Fruit fly (Drosophila melanogaster) whole organism, adult: Measurements from ENCODE around the gene CG13607.

Experiments used
- CG11617 ChIP-seq: fragments of 200-800 bp; sonication (Bioruptor generic); optimal IDR thresholded peaks from 2 replicates; lab custom pipeline; 2017; ENCODE audit warnings: mild to moderate bottlenecking, missing biosample characterization, missing genetic modification reagents, missing genetic modification characterization
- CG12768 ChIP-seq: fragments of 200-800 bp; sonication (Bioruptor generic); optimal IDR thresholded peaks from 2 replicates; lab custom pipeline; 2017; ENCODE audit warnings: missing biosample characterization, missing genetic modification characterization, mild to moderate bottlenecking, moderate library complexity, missing genetic modification reagents
- CG14711 ChIP-seq: fragments of 200-800 bp; sonication (Bioruptor generic); optimal IDR thresholded peaks from 2 replicates; lab custom pipeline; 2018; ENCODE audit warnings: missing biosample characterization, mild to moderate bottlenecking, missing genetic modification characterization, moderate library complexity
- CG1620 ChIP-seq: fragments of 200-800 bp; sonication (Bioruptor generic); optimal IDR thresholded peaks from 2 replicates; lab custom pipeline; 2016; ENCODE audit warnings: missing biosample characterization, missing genetic modification characterization
- CG33017 ChIP-seq: fragments of 200-800 bp; sonication (Bioruptor generic); optimal IDR thresholded peaks from 2 replicates; lab custom pipeline; 2018; ENCODE audit warnings: missing biosample characterization, mild to moderate bottlenecking, missing genetic modification characterization, moderate library complexity
- CG5204 ChIP-seq: fragments of 200-800 bp; sonication (Bioruptor generic); optimal IDR thresholded peaks from 2 replicates; lab custom pipeline; 2016; ENCODE audit warnings: missing biosample characterization, missing genetic modification characterization
- CG7045 ChIP-seq: fragments of 200-800 bp; sonication (Bioruptor generic); optimal IDR thresholded peaks from 2 replicates; lab custom pipeline; 2017; ENCODE audit warnings: missing biosample characterization, mild to moderate bottlenecking, missing genetic modification characterization
- CG7101 ChIP-seq: fragments of 200-800 bp; sonication (Bioruptor generic); optimal IDR thresholded peaks from 2 replicates; lab custom pipeline; 2018; ENCODE audit warnings: missing biosample characterization, mild to moderate bottlenecking, missing genetic modification characterization, moderate library complexity
- Clk ChIP-seq: fragments of 200-800 bp; sonication (Bioruptor generic); optimal IDR thresholded peaks from 2 replicates; lab custom pipeline; 2017; ENCODE audit warnings: missing biosample characterization, missing genetic modification characterization
- Crg-1 ChIP-seq: fragments of 200-800 bp; sonication (Bioruptor generic); optimal IDR thresholded peaks from 2 replicates; lab custom pipeline; 2016; ENCODE audit warnings: missing biosample characterization, missing genetic modification characterization
- Hr96 ChIP-seq: fragments of 200-800 bp; sonication (Bioruptor generic); optimal IDR thresholded peaks from 2 replicates; lab custom pipeline; 2016; ENCODE audit warnings: missing biosample characterization, missing genetic modification characterization
- Mnt ChIP-seq: fragments of 200-800 bp; sonication (Bioruptor generic); optimal IDR thresholded peaks from 2 replicates; lab custom pipeline; 2016; ENCODE audit warnings: missing biosample characterization, mild to moderate bottlenecking, missing genetic modification characterization
- bab1 ChIP-seq: fragments of 200-800 bp; sonication (Bioruptor generic); optimal IDR thresholded peaks from 3 replicates; lab custom pipeline; 2019; ENCODE audit warnings: missing biosample characterization, mild to moderate bottlenecking, missing genetic modification characterization, moderate library complexity
- cic ChIP-seq: fragments of 200-800 bp; sonication (Bioruptor generic); optimal IDR thresholded peaks from 2 replicates; lab custom pipeline; 2017; ENCODE audit warnings: missing biosample characterization, mild to moderate bottlenecking, missing genetic modification characterization, moderate library complexity
- cnc ChIP-seq, 2 experiments: fragments of >200 bp; optimal IDR thresholded peaks; 2 replicates each; lab custom pipeline; 2017
- kay ChIP-seq: fragments of 200-800 bp; sonication (Bioruptor generic); peaks from one replicate; lab custom pipeline; 2016; ENCODE audit warnings: missing biosample characterization, missing genetic modification characterization, borderline replicate concordance
- ovo ChIP-seq: fragments of 200-800 bp; sonication (Bioruptor generic); optimal IDR thresholded peaks from 2 replicates; lab custom pipeline; 2016; ENCODE audit warnings: missing biosample characterization, missing genetic modification characterization
- pad ChIP-seq: fragments of 200-800 bp; sonication (Bioruptor generic); optimal IDR thresholded peaks from 3 replicates; lab custom pipeline; 2017; ENCODE audit warnings: missing biosample characterization, missing genetic modification characterization, mild to moderate bottlenecking, moderate library complexity, missing genetic modification reagents
- tj ChIP-seq: fragments of 200-800 bp; sonication (Bioruptor generic); optimal IDR thresholded peaks from 3 replicates; lab custom pipeline; 2017; ENCODE audit warnings: missing biosample characterization, mild to moderate bottlenecking, missing genetic modification characterization, moderate library complexity
- toe ChIP-seq: fragments of 200-800 bp; sonication (Bioruptor generic); optimal IDR thresholded peaks from 2 replicates; lab custom pipeline; 2016; ENCODE audit warnings: missing biosample characterization, missing genetic modification characterization

The CG13607 gene

DNA sequence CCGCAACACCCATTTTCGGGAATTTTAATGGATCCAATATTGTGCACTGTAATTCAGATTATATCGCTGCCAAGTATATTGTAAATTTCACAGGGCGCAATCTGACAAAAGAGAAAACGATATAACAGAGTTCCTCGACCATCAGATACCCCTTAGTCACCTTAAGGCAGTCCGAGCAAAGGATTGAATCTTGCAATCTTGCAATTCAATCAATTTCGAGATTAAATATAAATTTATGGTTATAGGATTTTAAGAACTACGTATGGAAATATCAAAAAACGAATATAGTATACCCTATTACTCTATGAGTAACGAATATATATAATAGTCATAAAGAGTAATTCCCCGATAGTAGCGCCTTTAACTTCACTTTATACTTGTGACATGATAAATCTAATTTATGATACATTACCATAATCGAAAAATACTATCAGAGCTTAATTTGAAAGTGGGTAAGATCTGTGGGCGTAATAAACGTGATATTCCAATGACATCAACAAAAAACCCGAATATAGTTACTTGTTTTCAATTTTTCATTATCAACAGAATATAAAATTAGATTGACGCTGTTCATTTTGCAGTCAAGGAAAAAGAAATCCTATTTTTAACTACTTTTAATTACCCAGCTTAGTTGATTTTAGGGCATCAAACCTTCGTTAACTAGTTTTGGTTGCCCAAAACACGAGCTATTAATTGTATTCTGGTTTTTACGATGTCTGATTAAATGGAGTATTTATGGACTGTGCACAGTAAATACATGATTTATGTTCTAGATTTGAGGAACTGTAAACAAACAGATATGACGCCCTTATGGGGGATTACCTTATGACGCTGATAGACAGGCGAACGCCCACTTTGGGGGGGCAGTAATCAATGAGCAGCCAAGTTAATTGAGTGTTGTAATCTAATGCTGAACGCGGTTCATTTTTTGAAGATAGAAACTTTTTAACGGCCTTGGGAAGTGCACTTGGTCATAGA lies 22.6 kb upstream of the CG13607 start:
- TF ChIP-seq Clk (no peak), cic (GFP tag; lab: Kevin White, UChicago) (peak; percentile 54)

DNA sequence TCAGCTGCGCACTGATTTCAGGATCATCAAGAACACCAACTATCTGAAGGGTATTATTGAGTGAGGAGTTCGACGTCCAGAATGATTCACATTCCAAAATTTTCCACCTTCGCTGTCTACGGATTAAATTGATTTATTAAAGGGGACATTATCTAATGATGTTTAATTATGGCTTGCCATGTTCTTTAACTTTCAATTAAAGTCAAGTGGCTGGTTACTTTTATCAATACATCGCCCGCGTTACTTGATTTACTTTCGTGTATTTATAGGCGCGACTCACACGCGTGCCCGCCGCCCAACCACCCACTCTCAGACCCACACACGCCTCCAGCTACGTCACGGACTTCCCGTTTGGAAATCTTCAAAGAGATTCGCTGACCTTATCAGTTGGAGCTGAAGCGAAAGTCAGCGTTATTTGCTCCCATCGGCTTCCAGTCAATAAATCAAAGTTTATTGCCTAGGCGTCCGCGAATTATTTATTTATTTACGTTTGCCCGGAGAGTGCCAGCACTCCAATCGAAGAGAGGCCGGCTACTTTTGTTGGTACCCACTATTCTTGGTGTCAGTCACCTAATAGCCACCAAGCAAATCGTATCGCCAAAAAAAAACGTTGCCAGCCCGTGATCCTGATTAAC lies 21.3 kb upstream of the CG13607 start, which contains the start of gene Npc2f:
Gene Npc2f (plus strand): TSS at position 585 of the 635 bp plus-strand sequence.
- TF ChIP-seq kay (GFP tag; lab: Kevin White, UChicago) (peak; percentile 4), CG12768 (GFP tag; lab: Kevin White, UChicago) (peak; percentile 1), pad (GFP tag; lab: Kevin White, UChicago) (no peak), Hr96 (GFP tag; lab: Kevin White, UChicago) (no peak), cic (GFP tag; lab: Kevin White, UChicago) (peak; percentile 15)

DNA sequence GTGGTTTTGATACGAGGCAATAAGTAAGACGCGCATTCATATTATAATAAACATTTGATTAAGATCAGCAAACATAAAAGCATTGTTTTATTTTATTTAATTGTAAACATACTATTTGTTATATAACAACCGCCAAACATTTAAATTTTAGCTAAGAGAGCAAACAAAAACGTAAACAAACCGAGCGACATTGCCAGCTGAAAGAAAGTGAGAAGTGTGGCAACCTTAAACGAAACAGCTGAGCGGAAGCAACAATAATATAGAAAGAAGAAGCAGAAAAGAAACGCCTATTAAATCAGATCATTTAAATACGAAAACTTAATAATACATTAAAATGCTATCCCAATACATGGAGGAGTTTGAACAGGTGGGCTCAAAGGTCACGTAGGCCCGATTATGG lies 18.5 kb upstream of the CG13607 start, which contains the start of gene Sec10:
Gene Sec10 (plus strand): TSS at position 252 of the 400 bp plus-strand sequence.
- TF ChIP-seq CG7101 (tag; lab: Kevin White, UChicago) (peak; percentile 23), CG33017 (peak; percentile 7), CG12768 (GFP tag; lab: Kevin White, UChicago) (no peak), CG1620 (no peak), bab1 (GFP tag; lab: Kevin White, UChicago) (peak; percentile 58)

DNA sequence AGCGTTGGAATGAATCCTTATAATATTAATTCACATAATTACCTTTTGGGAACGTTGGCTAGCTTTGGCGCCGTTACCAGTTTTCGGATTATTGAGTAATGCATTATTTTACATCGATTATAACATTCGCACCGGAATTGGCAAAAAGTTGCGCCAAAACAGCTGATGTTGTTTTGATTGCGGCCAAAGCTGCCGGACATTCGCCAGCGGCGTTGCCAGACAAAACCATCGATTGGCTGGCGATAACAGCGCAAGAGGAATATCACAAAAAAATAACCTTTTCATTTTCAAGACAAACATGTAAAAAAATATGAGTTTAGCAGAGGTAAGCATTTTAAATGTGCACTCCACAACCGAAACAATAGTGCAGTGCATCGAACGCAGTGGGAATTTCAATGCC lies 14.0 kb upstream of the CG13607 start, which contains the start of the genes GatB and Tsc1:
Gene GatB (minus strand): TSS at position 176 of the 400 bp plus-strand sequence.
Gene Tsc1 (plus strand): TSS at position 228 of the 400 bp plus-strand sequence.
- peak; percentile 14 for TF ChIP-seq cic (GFP tag; lab: Kevin White, UChicago)
- TF ChIP-seq kay (GFP tag; lab: Kevin White, UChicago): no peak
- TF ChIP-seq Crg-1 (GFP tag; lab: Kevin White, UChicago): no peak
- TF ChIP-seq bab1 (GFP tag; lab: Kevin White, UChicago): peak; percentile 62
- no peak for TF ChIP-seq CG14711 (tag; lab: Kevin White, UChicago)
- TF ChIP-seq CG11617 (GFP tag; lab: Kevin White, UChicago): no peak
- peak; percentile 21 for TF ChIP-seq tj (GFP tag; lab: Kevin White, UChicago)

DNA sequence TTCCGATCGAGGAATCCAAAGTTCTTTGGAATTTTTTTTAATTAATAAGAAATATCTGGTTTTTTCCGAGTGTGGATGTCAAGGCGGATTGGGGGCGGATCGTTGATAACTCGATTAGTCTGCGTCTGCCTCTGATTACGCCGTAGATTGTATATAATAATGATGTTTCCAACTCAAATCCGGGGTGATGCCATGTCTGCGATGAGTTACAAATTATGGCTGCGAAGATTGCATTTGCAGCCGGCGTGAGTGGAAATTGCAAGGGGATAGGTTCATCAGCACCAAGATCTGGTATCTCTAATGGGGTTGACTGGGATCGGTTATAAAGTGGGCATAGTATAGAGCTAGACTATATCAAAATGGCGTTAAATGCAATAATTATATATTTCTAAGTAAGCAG lies 6.2 kb upstream of the CG13607 start:
- TF ChIP-seq CG5204 (GFP tag; lab: Kevin White, UChicago) (no peak), cnc (optimal IDR thresholded peaks at IDR 0.05; lab: Kevin White, UChicago) (no peak), Clk (no peak), CG7045 (GFP tag; lab: Kevin White, UChicago) (no peak), Mnt (GFP tag; lab: Kevin White, UChicago) (no peak)

DNA sequence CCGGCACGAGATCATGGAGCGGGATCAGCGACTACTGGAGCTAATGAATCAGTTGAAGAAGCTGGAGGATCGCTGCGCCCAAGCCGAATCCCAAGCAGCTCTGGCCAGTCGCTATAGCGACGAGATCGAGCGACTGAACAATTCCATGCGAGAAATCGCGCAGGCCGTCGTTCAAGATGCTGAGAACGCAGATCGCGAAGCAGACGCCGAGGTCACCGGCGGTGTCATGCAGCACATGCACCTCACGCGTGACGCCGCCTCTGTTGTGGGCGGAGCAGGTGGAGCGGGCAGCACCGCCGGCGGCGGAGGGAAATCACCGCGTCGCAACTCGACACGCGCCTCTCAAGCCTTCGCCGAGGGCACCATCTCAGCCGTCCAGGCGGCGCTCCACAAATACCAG lies 5.5 kb upstream of the CG13607 start:
- no peak for TF ChIP-seq CG14711 (tag; lab: Kevin White, UChicago)

DNA sequence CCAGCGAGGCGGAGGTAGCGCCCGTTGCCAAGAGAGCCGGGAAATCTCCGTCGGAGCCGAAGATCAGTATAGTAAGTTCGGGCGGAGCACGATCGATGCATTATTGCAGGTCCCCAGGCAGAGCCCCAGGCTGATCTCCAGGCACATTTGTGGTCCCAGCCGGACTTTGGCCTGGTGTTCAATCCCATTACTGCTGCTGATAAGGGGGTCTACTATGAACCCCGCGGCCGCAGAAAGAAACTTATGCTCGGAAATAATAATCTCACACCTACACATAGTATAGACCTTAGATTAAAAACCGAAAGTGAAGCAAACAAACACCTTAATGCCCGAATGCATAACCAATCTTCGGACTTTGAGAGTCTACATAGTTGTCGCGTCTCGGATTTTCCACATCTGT lies 850 bp upstream of the CG13607 start:
- TF ChIP-seq pad (GFP tag; lab: Kevin White, UChicago): no peak
- no peak for TF ChIP-seq toe (GFP tag; lab: Kevin White, UChicago)
- no peak for TF ChIP-seq CG11617 (GFP tag; lab: Kevin White, UChicago)
- no peak for TF ChIP-seq CG14711 (tag; lab: Kevin White, UChicago)
- TF ChIP-seq tj (GFP tag; lab: Kevin White, UChicago): no peak

DNA sequence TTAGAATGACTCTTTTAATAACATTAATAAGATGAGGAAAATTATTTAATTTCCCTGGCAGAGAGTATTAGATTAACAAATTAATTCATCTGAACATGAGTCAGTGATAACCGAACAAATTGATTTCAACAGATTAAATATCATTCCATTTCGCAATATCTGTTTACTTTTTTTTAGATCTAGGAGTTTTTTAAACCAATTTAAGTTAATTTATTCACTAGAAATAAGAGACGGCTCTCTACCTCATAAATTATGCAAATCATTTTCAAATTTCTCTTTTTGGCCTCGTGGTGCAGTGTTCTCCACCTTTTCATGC lies 3.1 kb downstream of the CG13607 start, which contains the start of gene Root:
Gene Root (plus strand): TSS at position 217 of the 316 bp plus-strand sequence.
- TF ChIP-seq ovo (GFP tag; lab: Kevin White, UChicago): no peak
- TF ChIP-seq CG1620: no peak
